Worm (Caenorhabditis elegans) whole organism, mixed stage, embryonic: ENCODE measurements around the gene ceh-82.

ENCODE experiments used
- M03D4.4 ChIP-seq: sonication (generic microtip); optimal IDR thresholded peaks from 2 replicates; lab custom pipeline; 2017; ENCODE audit warnings: mild to moderate bottlenecking, missing genetic modification characterization, missing compliant biosample characterization
- bed-3 ChIP-seq: fragments of 200-800 bp; sonication (Bioruptor generic); optimal IDR thresholded peaks from 3 replicates; lab custom pipeline; 2018; ENCODE audit warnings: mild to moderate bottlenecking, missing genetic modification characterization, moderate library complexity, missing compliant biosample characterization
- blmp-1 ChIP-seq: fragments of 150-350 bp; optimal IDR thresholded peaks from 2 replicates; lab custom pipeline; 2014; ENCODE audit warnings: missing biosample characterization, missing genetic modification characterization
- ceh-39 ChIP-seq: fragments of 150-350 bp; optimal IDR thresholded peaks from 2 replicates; lab custom pipeline; 2014; ENCODE audit warnings: missing biosample characterization, missing genetic modification characterization
- ceh-43 ChIP-seq: fragments of 200-800 bp; sonication (Bioruptor generic); optimal IDR thresholded peaks from 2 replicates; lab custom pipeline; 2018; ENCODE audit warnings: mild to moderate bottlenecking, missing genetic modification characterization, moderate library complexity, missing compliant biosample characterization
- ceh-83 ChIP-seq: fragments of 200-800 bp; sonication (Bioruptor generic); optimal IDR thresholded peaks from 2 replicates; lab custom pipeline; 2018; ENCODE audit warnings: mild to moderate bottlenecking, missing genetic modification characterization, missing compliant biosample characterization
- cnd-1 ChIP-seq: fragments of 200-800 bp; sonication (Bioruptor generic); optimal IDR thresholded peaks from 2 replicates; lab custom pipeline; 2018; ENCODE audit warnings: mild to moderate bottlenecking, missing genetic modification characterization, missing compliant biosample characterization
- drap-1 ChIP-seq: fragments of 200-800 bp; sonication (Bioruptor generic); optimal IDR thresholded peaks from 3 replicates; lab custom pipeline; 2018; ENCODE audit warnings: mild to moderate bottlenecking, missing genetic modification characterization, missing compliant biosample characterization
- elt-1 ChIP-seq: sonication (generic microtip); optimal IDR thresholded peaks from 2 replicates; lab custom pipeline; 2017; ENCODE audit warnings: missing genetic modification characterization, mild to moderate bottlenecking, missing compliant biosample characterization, antibody characterized with exemption, moderate library complexity, borderline replicate concordance; ENCODE audit not compliant: insufficient read depth
- elt-3 ChIP-seq: fragments of 150-350 bp; optimal IDR thresholded peaks from 2 replicates; lab custom pipeline; 2014; ENCODE audit warnings: missing biosample characterization, missing genetic modification characterization
- flh-1 ChIP-seq: fragments of 200-800 bp; sonication (Bioruptor generic); optimal IDR thresholded peaks from 2 replicates; lab custom pipeline; 2018; ENCODE audit warnings: mild to moderate bottlenecking, missing genetic modification characterization, moderate library complexity, missing compliant biosample characterization
- ham-2 ChIP-seq: fragments of 200-800 bp; sonication (Bioruptor generic); optimal IDR thresholded peaks from 2 replicates; lab custom pipeline; 2018; ENCODE audit warnings: mild to moderate bottlenecking, missing genetic modification characterization, missing compliant biosample characterization
- hlh-1 ChIP-seq: fragments of 150-350 bp; optimal IDR thresholded peaks from 2 replicates; lab custom pipeline; 2014; ENCODE audit warnings: missing biosample characterization, missing genetic modification reagents, missing genetic modification characterization
- lin-13 ChIP-seq: fragments of 150-350 bp; optimal IDR thresholded peaks from 2 replicates; lab custom pipeline; 2014; ENCODE audit warnings: missing biosample characterization, missing genetic modification characterization
- lin-32 ChIP-seq: fragments of 200-800 bp; sonication (Bioruptor generic); optimal IDR thresholded peaks from 2 replicates; lab custom pipeline; 2018; ENCODE audit warnings: mild to moderate bottlenecking, missing genetic modification characterization, missing compliant biosample characterization
- mab-5 ChIP-seq: fragments of 150-350 bp; optimal IDR thresholded peaks from 2 replicates; lab custom pipeline; 2014; ENCODE audit warnings: missing biosample characterization, missing genetic modification characterization
- mep-1 ChIP-seq: fragments of 150-350 bp; optimal IDR thresholded peaks from 2 replicates; lab custom pipeline; 2017; ENCODE audit warnings: missing biosample characterization, missing genetic modification reagents, missing genetic modification characterization, inconsistent platforms
- mls-2 ChIP-seq: sonication (generic microtip); optimal IDR thresholded peaks from 2 replicates; lab custom pipeline; 2016; ENCODE audit warnings: mild to moderate bottlenecking, missing genetic modification characterization, moderate library complexity, missing compliant biosample characterization
- nhr-12 ChIP-seq: fragments of 150-350 bp; optimal IDR thresholded peaks from 2 replicates; lab custom pipeline; 2014; ENCODE audit warnings: missing biosample characterization, missing genetic modification characterization
- nhr-2 ChIP-seq: fragments of 150-350 bp; optimal IDR thresholded peaks from 2 replicates; lab custom pipeline; 2014; ENCODE audit warnings: missing biosample characterization, missing genetic modification characterization
- nhr-237 ChIP-seq: fragments of 150-350 bp; optimal IDR thresholded peaks from 2 replicates; lab custom pipeline; 2014; ENCODE audit warnings: missing biosample characterization, missing genetic modification characterization
- nhr-28 ChIP-seq: fragments of 150-350 bp; optimal IDR thresholded peaks from 2 replicates; lab custom pipeline; 2014; ENCODE audit warnings: missing biosample characterization, missing genetic modification characterization
- nhr-76 ChIP-seq: sonication (generic microtip); optimal IDR thresholded peaks from 2 replicates; lab custom pipeline; 2017; ENCODE audit warnings: missing biosample characterization, missing genetic modification characterization
- pha-4 ChIP-seq: fragments of 150-350 bp; optimal IDR thresholded peaks from 2 replicates; lab custom pipeline; 2018; ENCODE audit warnings: missing biosample characterization, missing genetic modification reagents, missing genetic modification characterization
- sem-2 ChIP-seq: fragments of 200-800 bp; sonication (Bioruptor generic); optimal IDR thresholded peaks from 2 replicates; lab custom pipeline; 2018; ENCODE audit warnings: mild to moderate bottlenecking, missing genetic modification characterization, missing compliant biosample characterization
- snpc-4 ChIP-seq: fragments of 150-350 bp; optimal IDR thresholded peaks from 2 replicates; lab custom pipeline; 2014; ENCODE audit warnings: missing biosample characterization, missing genetic modification characterization
- sptf-1 ChIP-seq: sonication (generic microtip); optimal IDR thresholded peaks from 2 replicates; lab custom pipeline; 2017; ENCODE audit warnings: mild to moderate bottlenecking, missing genetic modification characterization, moderate library complexity, missing compliant biosample characterization
- tbx-8 ChIP-seq: fragments of 200-800 bp; sonication (Bioruptor generic); optimal IDR thresholded peaks from 2 replicates; lab custom pipeline; 2018; ENCODE audit warnings: mild to moderate bottlenecking, missing genetic modification characterization, moderate library complexity, missing compliant biosample characterization
- unc-120 ChIP-seq: sonication (generic microtip); optimal IDR thresholded peaks from 2 replicates; lab custom pipeline; 2017; ENCODE audit warnings: missing genetic modification characterization, missing compliant biosample characterization; ENCODE audit not compliant: poor library complexity, severe bottlenecking
- unc-39 ChIP-seq: fragments of 150-350 bp; optimal IDR thresholded peaks from 2 replicates; lab custom pipeline; 2014; ENCODE audit warnings: missing biosample characterization, missing genetic modification characterization
- unc-62 ChIP-seq: fragments of 150-350 bp; optimal IDR thresholded peaks from 2 replicates; lab custom pipeline; 2014; ENCODE audit warnings: missing biosample characterization, missing genetic modification reagents, missing genetic modification characterization
- zip-8 ChIP-seq: fragments of 150-350 bp; optimal IDR thresholded peaks from 2 replicates; lab custom pipeline; 2014; ENCODE audit warnings: missing biosample characterization, missing genetic modification characterization
- ztf-11 ChIP-seq: fragments of 150-350 bp; optimal IDR thresholded peaks from 2 replicates; lab custom pipeline; 2014; ENCODE audit warnings: missing biosample characterization, missing genetic modification characterization

The ceh-82 gene

DNA sequence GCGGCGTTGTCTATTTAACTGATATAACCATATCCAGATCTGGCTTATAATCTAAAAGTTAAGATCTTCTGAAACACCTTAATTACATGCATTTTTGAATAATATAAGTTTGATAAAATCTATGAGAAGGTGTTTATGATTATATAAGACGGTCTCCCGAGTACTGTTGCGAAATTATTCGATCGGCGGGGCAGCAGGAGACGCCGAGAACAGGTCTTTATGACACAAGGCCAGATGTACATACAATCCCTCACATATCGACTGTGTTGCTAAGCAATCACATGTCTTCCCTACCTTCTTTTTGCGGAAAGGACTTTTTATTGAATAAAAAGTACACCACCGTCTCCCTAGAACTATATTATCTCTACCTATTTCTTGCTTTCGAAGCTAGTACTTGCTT is 24.6 kb downstream of the ceh-82 start, which contains the start of gene fbxb-53:
Gene fbxb-53 (plus strand): TSS at position 301 of the 400 bp plus-strand sequence.
- TF ChIP-seq elt-1 (tag; lab: Kevin White, UChicago) (peak; percentile 44), unc-39 (tag; lab: Kevin White, UChicago) (no peak), ceh-39 (tag; lab: Kevin White, UChicago) (no peak), mep-1 (tag; lab: Kevin White, UChicago) (no peak), ztf-11 (no peak)

- no peak for TF ChIP-seq drap-1 (GFP tag; lab: Kevin White, UChicago)
- peak; percentile 19 for TF ChIP-seq zip-8
Measured at ce11 chrII:1757033-1757432, 25.0 kb downstream of the ceh-82 start, which contains the start of gene F36H5.10. Gene F36H5.10, plus strand, starts transcription at chrII:1757333.

DNA sequence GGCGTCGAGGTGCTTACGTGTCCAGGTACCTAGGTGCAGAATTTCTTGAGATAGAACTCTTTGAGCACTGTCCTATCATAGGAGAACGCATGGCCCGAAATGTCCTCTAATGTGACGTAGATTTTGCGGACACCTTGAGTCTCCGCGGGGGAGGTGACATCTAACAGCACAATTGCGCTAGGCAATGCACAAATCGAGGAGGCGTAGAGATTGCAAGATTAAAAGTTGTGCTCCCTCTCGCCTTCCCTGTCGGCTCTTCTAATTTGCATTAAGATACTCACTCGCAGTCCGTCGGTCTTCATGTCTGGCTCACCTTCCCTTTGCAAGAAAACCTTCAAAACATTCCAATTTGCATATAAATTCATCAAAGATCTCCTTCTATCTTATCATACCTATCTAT is 27.6 kb downstream of the ceh-82 start, which contains the start of gene F36H5.18:
Gene F36H5.18 (plus strand): TSS at position 301 of the 400 bp plus-strand sequence.
- no peak for TF ChIP-seq cnd-1 (tag; lab: Kevin White, UChicago)
- no peak for TF ChIP-seq blmp-1 (tag; lab: Kevin White, UChicago)
- TF ChIP-seq zip-8: no peak
- TF ChIP-seq sptf-1 (tag; lab: Kevin White, UChicago): no peak
- no peak for TF ChIP-seq ztf-11
- no peak for TF ChIP-seq unc-39 (tag; lab: Kevin White, UChicago)
- TF ChIP-seq nhr-2 (tag; lab: Kevin White, UChicago): no peak
- no peak for TF ChIP-seq sem-2 (GFP tag; lab: Kevin White, UChicago)
- no peak for TF ChIP-seq ham-2 (GFP tag; lab: Kevin White, UChicago)
- no peak for TF ChIP-seq snpc-4 (tag; lab: Kevin White, UChicago)
- no peak for TF ChIP-seq flh-1 (GFP tag; lab: Kevin White, UChicago)
- no peak for TF ChIP-seq elt-1 (tag; lab: Kevin White, UChicago)
- TF ChIP-seq ceh-39 (tag; lab: Kevin White, UChicago): no peak

ce11 chrII:1761564-1761963 is 29.5 kb downstream of the ceh-82 start, which contains the start of gene F36H5.4:
Gene F36H5.4, plus strand, starts transcription at chrII:1761864.
- TF ChIP-seq mab-5 (tag; lab: Kevin White, UChicago): no peak
- no peak for TF ChIP-seq ceh-83 (GFP tag; lab: Kevin White, UChicago)
- no peak for TF ChIP-seq flh-1 (GFP tag; lab: Kevin White, UChicago)
- TF ChIP-seq M03D4.4 (tag; lab: Kevin White, UChicago): no peak
- no peak for TF ChIP-seq lin-13 (tag; lab: Kevin White, UChicago)
- no peak for TF ChIP-seq tbx-8 (GFP tag; lab: Kevin White, UChicago)
- TF ChIP-seq elt-3 (tag; lab: Kevin White, UChicago): no peak
- TF ChIP-seq elt-1 (tag; lab: Kevin White, UChicago): no peak
- no peak for TF ChIP-seq drap-1 (GFP tag; lab: Kevin White, UChicago)
- TF ChIP-seq ceh-39 (tag; lab: Kevin White, UChicago): no peak
- no peak for TF ChIP-seq nhr-237 (tag; lab: Kevin White, UChicago)
- no peak for TF ChIP-seq nhr-76
- TF ChIP-seq zip-8: no peak
- TF ChIP-seq ceh-43 (GFP tag; lab: Kevin White, UChicago): no peak
- no peak for TF ChIP-seq mls-2 (tag; lab: Kevin White, UChicago)
- TF ChIP-seq ztf-11: no peak
- no peak for TF ChIP-seq pha-4 (tag; lab: Kevin White, UChicago)

DNA sequence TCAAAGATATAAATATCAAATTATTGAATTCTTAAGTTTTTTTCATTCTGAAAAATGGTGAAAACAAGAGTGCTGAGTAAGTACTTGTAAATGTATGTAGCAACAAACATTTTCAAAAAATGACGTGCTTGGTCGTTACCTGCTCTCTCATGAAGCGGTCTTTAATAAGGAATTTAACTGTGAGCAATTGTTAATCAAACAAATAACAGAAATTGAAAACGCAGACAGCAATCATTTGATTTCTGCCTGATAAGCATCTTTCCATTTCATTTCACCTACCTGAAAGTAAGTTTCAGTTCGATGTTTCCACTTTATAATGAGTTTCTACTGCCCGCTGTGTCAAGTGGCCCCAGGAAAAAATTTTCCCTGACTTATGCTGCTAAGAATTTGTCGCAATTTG is 31.0 kb downstream of the ceh-82 start, which contains the start of gene math-28:
Gene math-28 (plus strand): TSS at position 301 of the 400 bp plus-strand sequence.
- TF ChIP-seq mep-1 (tag; lab: Kevin White, UChicago) (no peak), nhr-12 (no peak), sptf-1 (tag; lab: Kevin White, UChicago) (no peak), unc-120 (tag; lab: Kevin White, UChicago) (no peak), snpc-4 (tag; lab: Kevin White, UChicago) (no peak), ceh-43 (GFP tag; lab: Kevin White, UChicago) (no peak), cnd-1 (tag; lab: Kevin White, UChicago) (no peak), elt-3 (tag; lab: Kevin White, UChicago) (no peak), nhr-237 (tag; lab: Kevin White, UChicago) (no peak)
- TF ChIP-seq, all 35 proteins: peak for 0

ce11 chrII:1766715-1767114 is 34.7 kb downstream of the ceh-82 start:
- no peak for TF ChIP-seq unc-62 (GFP tag; lab: Kevin White, UChicago)
- no peak for TF ChIP-seq lin-13 (tag; lab: Kevin White, UChicago)
- TF ChIP-seq drap-1 (GFP tag; lab: Kevin White, UChicago): no peak
- no peak for TF ChIP-seq ceh-83 (GFP tag; lab: Kevin White, UChicago)
- no peak for TF ChIP-seq lin-32 (GFP tag; lab: Kevin White, UChicago)
- TF ChIP-seq sem-2 (GFP tag; lab: Kevin White, UChicago): no peak
- TF ChIP-seq sptf-1 (tag; lab: Kevin White, UChicago): no peak
- no peak for TF ChIP-seq cnd-1 (tag; lab: Kevin White, UChicago)
- TF ChIP-seq ztf-11: no peak
- TF ChIP-seq zip-8: no peak
- no peak for TF ChIP-seq tbx-8 (GFP tag; lab: Kevin White, UChicago)
- TF ChIP-seq nhr-237 (tag; lab: Kevin White, UChicago): no peak
- TF ChIP-seq ham-2 (GFP tag; lab: Kevin White, UChicago): no peak
- TF ChIP-seq bed-3 (GFP tag; lab: Kevin White, UChicago): no peak
- no peak for TF ChIP-seq blmp-1 (tag; lab: Kevin White, UChicago)
- TF ChIP-seq mab-5 (tag; lab: Kevin White, UChicago): no peak
- TF ChIP-seq hlh-1 (tag; lab: Kevin White, UChicago): no peak
- TF ChIP-seq nhr-28 (tag; lab: Kevin White, UChicago): no peak
